Fruit fly (Drosophila melanogaster): Measurements from ENCODE around the gene CG4119.

- TF ChIP-seq Ets98B (GFP tag; IDR thresholded peaks at IDR 0.05): no peak
- TF ChIP-seq rn (GFP tag; IDR thresholded peaks at IDR 0.05): no peak
- no peak for TF ChIP-seq CG13204 (GFP tag; optimal IDR thresholded peaks at IDR 0.05)
- TF ChIP-seq CG15710 (tag; optimal IDR thresholded peaks at IDR 0.05): no peak
- TF ChIP-seq D1 (tag; optimal IDR thresholded peaks at IDR 0.05): no peak
- no peak for TF ChIP-seq CG9948 (tag; optimal IDR thresholded peaks at IDR 0.05)
- TF ChIP-seq CG17806 (tag; optimal IDR thresholded peaks at IDR 0.05): no peak
- TF ChIP-seq CG8301 (tag; optimal IDR thresholded peaks at IDR 0.05): no peak
- TF ChIP-seq CG4496 (GFP tag; IDR thresholded peaks at IDR 0.05): peak; percentile 73
- no peak for TF ChIP-seq fd96Ca (GFP tag; IDR thresholded peaks at IDR 0.05)
- no peak for TF ChIP-seq CG34367 (tag; optimal IDR thresholded peaks at IDR 0.05)
These were observed 49.8 kb downstream of the CG4119 start for dm6 chrX:5715455-5716227.
